Worm (Caenorhabditis elegans): ENCODE data around the gene C37C3.10.

DNA sequence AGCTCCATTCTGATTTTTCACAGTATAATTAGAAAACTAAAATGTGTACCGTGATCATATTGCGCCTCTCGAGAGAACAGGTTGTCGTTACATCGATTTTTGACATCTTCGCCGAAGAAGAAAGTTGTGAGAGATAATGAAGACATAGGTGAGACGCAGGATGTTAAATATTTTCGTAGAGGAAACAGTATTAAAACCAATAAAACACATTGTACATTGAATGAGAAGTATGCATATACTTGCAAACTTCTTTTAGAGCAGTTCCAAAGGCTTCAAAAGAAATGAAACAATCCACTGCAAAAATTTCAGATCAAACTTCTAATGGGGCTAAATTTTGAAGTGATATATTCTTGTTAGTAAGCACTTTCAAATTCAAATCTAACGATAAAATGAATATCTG lies 7.8 kb upstream of the C37C3.10 start, which contains the start of gene nipi-4:
- TF ChIP-seq him-1 (tag; optimal IDR thresholded peaks at IDR 0.05) (no peak), dao-5 (tag; optimal IDR thresholded peaks at IDR 0.05) (no peak)
